Worm (Caenorhabditis elegans) whole organism, early embryonic: ENCODE data around the gene mtm-6.

ENCODE experiments used
- B0310.2 ChIP-seq: sonication (generic microtip); optimal IDR thresholded peaks from 2 replicates; lab custom pipeline; 2016; ENCODE audit warnings: mild to moderate bottlenecking, missing genetic modification characterization, missing compliant biosample characterization
- ama-1 ChIP-seq: fragments of 150-350 bp; optimal IDR thresholded peaks from 2 replicates; lab custom pipeline; 2014
- ceh-13 ChIP-seq: fragments of 200-800 bp; sonication (Bioruptor generic); optimal IDR thresholded peaks from 2 replicates; lab custom pipeline; 2018; ENCODE audit warnings: mild to moderate bottlenecking, missing genetic modification characterization, missing compliant biosample characterization
- ceh-36 ChIP-seq: sonication (generic microtip); optimal IDR thresholded peaks from 2 replicates; lab custom pipeline; 2016; ENCODE audit warnings: missing genetic modification characterization, inconsistent platforms, missing compliant biosample characterization
- flt-1 ChIP-seq: fragments of 200-800 bp; sonication (Bioruptor generic); IDR thresholded peaks from 2 replicates; pipeline ENCODE4 v1.3.6; 2022; ENCODE audit warnings: missing genetic modification characterization, missing compliant biosample characterization
- tbx-11 ChIP-seq: fragments of 200-800 bp; sonication (Bioruptor generic); IDR thresholded peaks from 2 replicates; pipeline ENCODE4 v1.3.6; 2022; ENCODE audit warnings: missing genetic modification characterization, missing compliant biosample characterization
- tra-4 ChIP-seq: sonication (generic microtip); optimal IDR thresholded peaks from 2 replicates; lab custom pipeline; 2017; ENCODE audit warnings: missing genetic modification characterization, missing compliant biosample characterization

ce11 chrIII:13340504-13341274, 6.2 kb upstream of the mtm-6 start:
- TF ChIP-seq ceh-13 (no peak), ama-1 (no peak), flt-1 (GFP tag; lab: Robert Waterston, UW) (no peak), B0310.2 (no peak), ceh-36 (tag; lab: Kevin White, UChicago) (no peak), tra-4 (tag; lab: Kevin White, UChicago) (no peak), tbx-11 (no peak)
